Worm (Caenorhabditis elegans) whole organism, young adult: Measurements from ENCODE around the gene T01H3.3.
A peak's percentile ranks its signal among the peaks of the same experiment; 100 is the strongest.

Experiments
- B0336.3 ChIP-seq: fragments of 200-800 bp; sonication (Bioruptor generic); IDR thresholded peaks from 2 replicates; pipeline ENCODE4 v1.3.6; 2022; ENCODE audit warnings: missing genetic modification characterization, missing compliant biosample characterization
- ama-1 ChIP-seq, 3 experiments: fragments of 150-350 bp in 1 of 3; sonication (generic microtip) in 2 of 3; optimal IDR thresholded peaks; 2 replicates each; lab custom pipeline; 2014 to 2018; ENCODE audit warnings: missing biosample characterization in 2 of 3, missing genetic modification characterization in 2 of 3, missing genetic modification reagents in 2 of 3
- attf-5 ChIP-seq: fragments of 200-800 bp; sonication (Bioruptor generic); optimal IDR thresholded peaks from 2 replicates; lab custom pipeline; 2018; ENCODE audit warnings: mild to moderate bottlenecking, missing genetic modification characterization, missing compliant biosample characterization
- lin-35 ChIP-seq, 3 experiments: fragments of 150-350 bp in 2 of 3; sonication (generic microtip) in 1 of 3; optimal IDR thresholded peaks; 2 replicates each; lab custom pipeline; 2014 to 2018; ENCODE audit warnings: missing biosample characterization in 3 of 3, missing genetic modification characterization in 3 of 3, missing genetic modification reagents in 3 of 3
- mxl-1 ChIP-seq: sonication (generic microtip); optimal IDR thresholded peaks from 2 replicates; lab custom pipeline; 2016; ENCODE audit warnings: missing genetic modification characterization, missing compliant biosample characterization
- nfya-2 ChIP-seq: fragments of 200-800 bp; sonication (Bioruptor generic); IDR thresholded peaks from 2 replicates; pipeline ENCODE4 v1.3.6; 2022; ENCODE audit warnings: missing genetic modification reagents, missing genetic modification characterization, missing compliant biosample characterization
- sea-2 ChIP-seq: fragments of 200-800 bp; sonication (Bioruptor generic); IDR thresholded peaks from 2 replicates; pipeline ENCODE4 v1.3.6; 2022; ENCODE audit warnings: missing genetic modification characterization, missing compliant biosample characterization
- unc-130 ChIP-seq: sonication (generic microtip); optimal IDR thresholded peaks from 2 replicates; lab custom pipeline; 2016; ENCODE audit warnings: missing genetic modification reagents, missing genetic modification characterization, missing compliant biosample characterization

ce11 chrII:7857485-7858010 lies 16.1 kb downstream of the T01H3.3 start, which contains the start of the genes cec-3 and T09A5.15:
- TF ChIP-seq attf-5 (GFP tag; lab: Kevin White, UChicago), result peak; percentile 1
- no peak for TF ChIP-seq B0336.3 (GFP tag; lab: Robert Waterston, UW)
- TF ChIP-seq unc-130 (GFP tag; lab: Kevin White, UChicago), result no peak
- TF ChIP-seq lin-35 (GFP tag; optimal IDR thresholded peaks at IDR 0.05; lab: Kevin White, UChicago), result no peak
- no peak for TF ChIP-seq ama-1 (optimal IDR thresholded peaks at IDR 0.05; lab: Kevin White, UChicago)
- TF ChIP-seq ama-1 (GFP tag; optimal IDR thresholded peaks at IDR 0.05; lab: Kevin White, UChicago), result no peak
- TF ChIP-seq nfya-2 (GFP tag; lab: Robert Waterston, UW), result no peak
- TF ChIP-seq sea-2 (GFP tag; lab: Robert Waterston, UW), result no peak
- no peak for TF ChIP-seq mxl-1 (tag; lab: Kevin White, UChicago)
